Worm (Caenorhabditis elegans) whole organism, L1 larva: ENCODE measurements around the gene T01D3.6.

Source experiments
- C04F5.9 ChIP-seq: sonication (generic microtip); optimal IDR thresholded peaks from 2 replicates; lab custom pipeline; 2016; ENCODE audit warnings: missing genetic modification characterization, missing compliant biosample characterization
- elt-3 ChIP-seq, 6 experiments: fragments of 150-350 bp in 1 of 6; sonication (generic microtip); optimal IDR thresholded peaks; 2 replicates each; lab custom pipeline; 2017 to 2018; ENCODE audit warnings: missing biosample characterization in 6 of 6, missing genetic modification characterization in 6 of 6, inconsistent platforms in 1 of 6
- lin-39 ChIP-seq: fragments of 150-350 bp; optimal IDR thresholded peaks from 2 replicates; lab custom pipeline; 2014; ENCODE audit warnings: missing biosample characterization, missing genetic modification reagents, missing genetic modification characterization
- snpc-4 ChIP-seq: fragments of 150-350 bp; optimal IDR thresholded peaks from 2 replicates; lab custom pipeline; 2014; ENCODE audit warnings: missing biosample characterization, missing genetic modification characterization
- snu-23 ChIP-seq: sonication (generic microtip); optimal IDR thresholded peaks from 2 replicates; lab custom pipeline; 2016; ENCODE audit warnings: missing genetic modification characterization, missing compliant biosample characterization

- TF ChIP-seq elt-3 (tag; optimal IDR thresholded peaks at IDR 0.05; lab: Kevin White, UChicago) (no peak), lin-39 (tag; lab: Kevin White, UChicago) (no peak), snu-23 (GFP tag; lab: Kevin White, UChicago) (no peak), C04F5.9 (tag; lab: Kevin White, UChicago) (no peak), snpc-4 (tag; lab: Kevin White, UChicago) (no peak)
Measured at ce11 chrV:13768941-13769436, 52.4 kb downstream of the T01D3.6 start, which contains the start of gene nas-24.
